Worm (Caenorhabditis elegans) whole organism, L3 larva: Measurements from ENCODE around the gene H38K22.7.
A peak's percentile ranks its signal among the peaks of the same experiment; 100 is the strongest.

Experiments used
- R02D3.7 ChIP-seq: fragments of 150-350 bp; optimal IDR thresholded peaks from 2 replicates; lab custom pipeline; 2014; ENCODE audit warnings: missing biosample characterization, missing genetic modification characterization
- ZK546.5 ChIP-seq: sonication (generic microtip); optimal IDR thresholded peaks from 2 replicates; lab custom pipeline; 2017; ENCODE audit warnings: missing biosample characterization, missing genetic modification characterization
- aly-2 ChIP-seq: fragments of 150-350 bp; optimal IDR thresholded peaks from 2 replicates; lab custom pipeline; 2014; ENCODE audit warnings: missing biosample characterization, missing genetic modification characterization
- ceh-28 ChIP-seq: fragments of 150-350 bp; optimal IDR thresholded peaks from 2 replicates; lab custom pipeline; 2014; ENCODE audit warnings: missing biosample characterization, missing genetic modification reagents, missing genetic modification characterization
- ceh-82 ChIP-seq: fragments of 150-350 bp; optimal IDR thresholded peaks from 2 replicates; lab custom pipeline; 2014; ENCODE audit warnings: missing biosample characterization, missing genetic modification characterization
- daf-12 ChIP-seq: fragments of 150-350 bp; optimal IDR thresholded peaks from 2 replicates; lab custom pipeline; 2014; ENCODE audit warnings: missing biosample characterization, missing genetic modification reagents, missing genetic modification characterization
- egl-27 ChIP-seq: sonication (generic microtip); optimal IDR thresholded peaks from 4 replicates; lab custom pipeline; 2017; ENCODE audit warnings: missing biosample characterization, missing genetic modification reagents, missing genetic modification characterization
- egl-5 ChIP-seq: fragments of 150-350 bp; optimal IDR thresholded peaks from 2 replicates; lab custom pipeline; 2017; ENCODE audit warnings: missing biosample characterization, missing genetic modification reagents, missing genetic modification characterization, inconsistent platforms
- elt-2 ChIP-seq: sonication (generic microtip); optimal IDR thresholded peaks from 2 replicates; lab custom pipeline; 2016; ENCODE audit warnings: missing genetic modification reagents, mild to moderate bottlenecking, missing genetic modification characterization, missing compliant biosample characterization
- elt-3 ChIP-seq, 3 experiments: fragments of 150-350 bp in 1 of 3; sonication (generic microtip) in 2 of 3; optimal IDR thresholded peaks; 2 replicates in 2 of 3; 4 replicates in 1 of 3; lab custom pipeline; 2014 to 2017; ENCODE audit warnings: missing biosample characterization in 3 of 3, missing genetic modification characterization in 3 of 3
- eor-1 ChIP-seq, 2 experiments: fragments of 150-350 bp; optimal IDR thresholded peaks; 2 replicates each; lab custom pipeline; 2014 to 2018; ENCODE audit warnings: missing biosample characterization in 2 of 2, missing genetic modification characterization in 2 of 2
- fkh-10 ChIP-seq: sonication (generic microtip); optimal IDR thresholded peaks from 2 replicates; lab custom pipeline; 2017; ENCODE audit warnings: missing biosample characterization, missing genetic modification reagents, missing genetic modification characterization
- fkh-2 ChIP-seq: fragments of 150-350 bp; optimal IDR thresholded peaks from 2 replicates; lab custom pipeline; 2014; ENCODE audit warnings: missing biosample characterization, missing genetic modification reagents, missing genetic modification characterization
- hmg-11 ChIP-seq: sonication (generic microtip); optimal IDR thresholded peaks from 2 replicates; lab custom pipeline; 2016; ENCODE audit warnings: missing genetic modification characterization, missing compliant biosample characterization
- lin-15B ChIP-seq: fragments of 150-350 bp; optimal IDR thresholded peaks from 2 replicates; lab custom pipeline; 2014; ENCODE audit warnings: missing biosample characterization, missing genetic modification characterization
- lin-39 ChIP-seq: fragments of 150-350 bp; optimal IDR thresholded peaks from 2 replicates; lab custom pipeline; 2018; ENCODE audit warnings: missing biosample characterization, missing genetic modification reagents, missing genetic modification characterization
- lsy-12 ChIP-seq: sonication (generic microtip); optimal IDR thresholded peaks from 2 replicates; lab custom pipeline; 2016; ENCODE audit warnings: mild to moderate bottlenecking, missing genetic modification characterization, missing compliant biosample characterization
- mml-1 ChIP-seq: fragments of 150-350 bp; sonication (generic microtip); optimal IDR thresholded peaks from 3 replicates; lab custom pipeline; 2014; ENCODE audit warnings: missing biosample characterization, missing genetic modification characterization
- nfya-1 ChIP-seq: sonication (generic microtip); optimal IDR thresholded peaks from 2 replicates; lab custom pipeline; 2017; ENCODE audit warnings: missing genetic modification characterization, mild to moderate bottlenecking, missing compliant biosample characterization, antibody characterized with exemption, moderate library complexity; ENCODE audit not compliant: insufficient read depth
- nhr-12 ChIP-seq: fragments of 150-350 bp; optimal IDR thresholded peaks from 2 replicates; lab custom pipeline; 2014; ENCODE audit warnings: missing biosample characterization, missing genetic modification characterization
- nhr-23 ChIP-seq: fragments of 150-350 bp; optimal IDR thresholded peaks from 2 replicates; lab custom pipeline; 2014; ENCODE audit warnings: missing biosample characterization, missing genetic modification reagents, missing genetic modification characterization
- nhr-237 ChIP-seq: fragments of 150-350 bp; optimal IDR thresholded peaks from 2 replicates; lab custom pipeline; 2014; ENCODE audit warnings: missing biosample characterization, missing genetic modification characterization
- nhr-25 ChIP-seq: sonication (generic microtip); optimal IDR thresholded peaks from 2 replicates; lab custom pipeline; 2017; ENCODE audit warnings: missing biosample characterization, missing genetic modification characterization
- nhr-28 ChIP-seq: fragments of 150-350 bp; optimal IDR thresholded peaks from 2 replicates; lab custom pipeline; 2014; ENCODE audit warnings: missing biosample characterization, missing genetic modification characterization
- nhr-43 ChIP-seq: sonication (generic microtip); optimal IDR thresholded peaks from 2 replicates; lab custom pipeline; 2016; ENCODE audit warnings: mild to moderate bottlenecking, missing genetic modification characterization, missing compliant biosample characterization; ENCODE audit not compliant: poor library complexity, severe bottlenecking
- nhr-76 ChIP-seq: fragments of 150-350 bp; sonication (generic microtip); optimal IDR thresholded peaks from 5 replicates; lab custom pipeline; 2014; ENCODE audit warnings: missing biosample characterization, missing genetic modification characterization
- pha-4 ChIP-seq: fragments of 150-350 bp; optimal IDR thresholded peaks from 2 replicates; lab custom pipeline; 2014; ENCODE audit warnings: missing biosample characterization, missing genetic modification reagents, missing genetic modification characterization
- pqm-1 ChIP-seq: fragments of 150-350 bp; optimal IDR thresholded peaks from 2 replicates; lab custom pipeline; 2017; ENCODE audit warnings: missing biosample characterization, missing genetic modification characterization, inconsistent platforms
- sea-2 ChIP-seq: fragments of 150-350 bp; sonication (generic microtip); optimal IDR thresholded peaks from 4 replicates; lab custom pipeline; 2014; ENCODE audit warnings: missing biosample characterization, missing genetic modification reagents, missing genetic modification characterization
- skn-1 ChIP-seq: fragments of 150-350 bp; optimal IDR thresholded peaks from 2 replicates; lab custom pipeline; 2014; ENCODE audit warnings: missing biosample characterization, missing genetic modification characterization
- snpc-4 ChIP-seq: fragments of 150-350 bp; optimal IDR thresholded peaks from 2 replicates; lab custom pipeline; 2014; ENCODE audit warnings: missing biosample characterization, missing genetic modification characterization
- tbx-2 ChIP-seq: sonication (generic microtip); optimal IDR thresholded peaks from 2 replicates; lab custom pipeline; 2016; ENCODE audit warnings: mild to moderate bottlenecking, missing genetic modification characterization, missing compliant biosample characterization
- unc-62 ChIP-seq: fragments of 150-350 bp; sonication (generic microtip); optimal IDR thresholded peaks from 4 replicates; lab custom pipeline; 2014; ENCODE audit warnings: missing biosample characterization, missing genetic modification reagents, missing genetic modification characterization
- ztf-4 ChIP-seq: fragments of 150-350 bp; optimal IDR thresholded peaks from 2 replicates; lab custom pipeline; 2014; ENCODE audit warnings: missing biosample characterization, missing genetic modification characterization

H38K22.7 gene

DNA sequence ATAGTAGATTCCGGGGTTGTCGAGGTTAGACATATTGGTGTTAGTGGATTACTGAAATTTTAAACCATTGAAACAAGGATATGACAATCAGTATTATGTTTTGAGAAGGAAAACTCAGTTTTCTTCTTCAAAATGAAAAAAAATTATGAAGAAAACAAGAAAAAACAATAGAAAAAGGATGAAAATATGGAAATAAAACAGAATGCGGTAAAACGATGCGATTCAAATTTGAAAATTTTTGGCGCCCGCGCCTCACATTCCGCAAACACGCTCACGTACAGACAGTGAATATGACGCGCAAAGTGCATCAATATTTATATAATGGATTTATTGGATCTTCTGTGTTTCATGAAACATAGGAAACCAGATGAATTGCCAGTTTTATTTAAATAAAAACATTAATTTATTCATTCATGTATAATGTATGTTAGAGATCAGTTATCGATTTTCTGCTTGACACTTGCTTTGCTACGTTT is 30.2 kb upstream of the H38K22.7 start, which contains the start of gene mcm-5:
TSS of gene mcm-5 (minus strand) at position 51 of the 476 bp plus-strand sequence.
- TF ChIP-seq nhr-237 (tag; lab: Kevin White, UChicago) = no peak
- peak; percentile 36 for TF ChIP-seq nhr-25
- TF ChIP-seq pqm-1 (tag; lab: Kevin White, UChicago) = no peak
- no peak for TF ChIP-seq ceh-82 (tag; lab: Kevin White, UChicago)
- TF ChIP-seq nhr-76 = no peak
- no peak for TF ChIP-seq elt-2
- peak; percentile 50 for TF ChIP-seq lin-15B (tag; lab: Kevin White, UChicago)
- no peak for TF ChIP-seq snpc-4 (tag; lab: Kevin White, UChicago)
- no peak for TF ChIP-seq daf-12 (tag; lab: Kevin White, UChicago)
- TF ChIP-seq lin-39 = peak; percentile 37
- TF ChIP-seq hmg-11 (tag; lab: Kevin White, UChicago) = peak; percentile 50
- TF ChIP-seq fkh-2 (tag; lab: Kevin White, UChicago) = no peak
- TF ChIP-seq mml-1 (tag; lab: Kevin White, UChicago) = no peak
- peak; percentile 31 for TF ChIP-seq nhr-23
- TF ChIP-seq pha-4 = peak; percentile 69
- no peak for TF ChIP-seq ZK546.5 (tag; lab: Kevin White, UChicago)
- TF ChIP-seq ceh-28 (tag; lab: Kevin White, UChicago) = peak; percentile 26
- peak; percentile 56 for TF ChIP-seq nfya-1 (tag; lab: Kevin White, UChicago)

DNA sequence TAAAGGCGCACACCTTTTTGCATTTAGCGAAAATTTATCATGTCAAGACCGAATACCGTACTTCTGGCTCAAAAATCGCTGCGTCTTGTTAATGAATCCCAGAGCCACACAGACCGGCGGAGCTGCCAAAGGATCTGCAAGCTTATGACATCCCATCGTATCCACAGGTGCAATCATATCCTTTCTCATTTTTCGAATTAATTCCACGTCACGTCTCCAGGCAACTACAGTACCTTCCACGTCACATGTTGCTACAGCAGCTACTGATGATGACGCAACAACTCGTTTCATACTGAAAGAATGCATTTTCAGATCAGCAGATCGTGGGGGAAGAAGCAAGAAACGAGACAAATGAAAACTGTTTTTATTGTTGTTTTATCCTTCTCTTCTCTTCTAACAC is 28.4 kb upstream of the H38K22.7 start, which contains the start of gene R10E4.6:
TSS of gene R10E4.6 (plus strand) at position 301 of the 400 bp plus-strand sequence.
- no peak for TF ChIP-seq nhr-28 (tag; lab: Kevin White, UChicago)
- TF ChIP-seq ZK546.5 (tag; lab: Kevin White, UChicago) = no peak
- TF ChIP-seq ztf-4 (tag; lab: Kevin White, UChicago) = no peak
- no peak for TF ChIP-seq lsy-12 (tag; lab: Kevin White, UChicago)
- no peak for TF ChIP-seq fkh-10 (GFP tag; lab: Kevin White, UChicago)
- TF ChIP-seq aly-2 (tag; lab: Kevin White, UChicago) = no peak
- no peak for TF ChIP-seq pqm-1 (tag; lab: Kevin White, UChicago)
- TF ChIP-seq nhr-237 (tag; lab: Kevin White, UChicago) = no peak
- no peak for TF ChIP-seq lin-39
- TF ChIP-seq eor-1 (tag; optimal IDR thresholded peaks at IDR 0.05; lab: Kevin White, UChicago) = no peak
- TF ChIP-seq egl-5 (tag; lab: Kevin White, UChicago) = no peak
- no peak for TF ChIP-seq nhr-43 (tag; lab: Kevin White, UChicago)
- TF ChIP-seq skn-1 = no peak
- TF ChIP-seq sea-2 = no peak
- TF ChIP-seq elt-2 = no peak
- TF ChIP-seq R02D3.7 (tag; lab: Kevin White, UChicago) = no peak
- TF ChIP-seq unc-62 (GFP tag; lab: Kevin White, UChicago) = no peak
- TF ChIP-seq egl-27 (tag; lab: Kevin White, UChicago) = no peak
- TF ChIP-seq, all 47 proteins: peak for 0

DNA sequence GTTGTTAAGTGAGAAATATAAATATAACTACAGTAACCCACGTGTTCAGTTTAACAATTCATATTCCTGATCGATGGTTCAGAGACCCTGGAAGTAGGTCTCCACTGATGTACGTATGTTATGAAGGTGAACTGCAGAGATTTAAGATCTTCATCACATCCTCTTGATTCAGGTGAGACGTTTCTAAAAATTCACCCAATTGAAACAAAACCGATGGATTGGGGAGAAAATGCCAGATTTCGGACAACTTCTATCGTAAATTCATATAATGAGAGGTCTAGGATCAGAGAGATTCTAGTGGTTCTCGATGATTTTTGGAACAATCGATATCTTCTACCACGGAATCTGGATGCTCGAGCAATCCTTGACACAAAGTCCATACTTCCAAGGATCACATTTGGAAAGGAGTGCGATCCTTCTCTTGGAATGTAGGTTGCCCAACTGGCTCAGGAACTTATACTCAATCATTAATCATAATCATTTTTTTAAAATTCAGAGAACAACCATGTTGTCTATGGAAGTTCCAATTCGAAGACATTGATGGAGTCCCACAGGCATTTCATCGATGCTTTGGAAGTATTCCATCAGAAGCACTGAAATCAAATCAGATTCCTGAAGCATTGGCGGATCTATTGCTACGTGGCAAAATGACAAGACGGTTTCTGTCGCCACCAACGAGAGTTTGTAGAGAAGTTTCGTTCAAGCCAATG is 27.2 kb upstream of the H38K22.7 start, which contains the start of the genes nth-1 and R10E4.7:
TSS of gene nth-1 (minus strand) at position 101 of the 710 bp plus-strand sequence.
TSS of gene R10E4.7 (plus strand) at position 660 of the 710 bp plus-strand sequence.
- TF ChIP-seq tbx-2 (tag; lab: Kevin White, UChicago) = no peak
- TF ChIP-seq lsy-12 (tag; lab: Kevin White, UChicago) = no peak
- TF ChIP-seq lin-15B (tag; lab: Kevin White, UChicago) = no peak
- TF ChIP-seq nhr-25 = no peak
- no peak for TF ChIP-seq skn-1
- TF ChIP-seq egl-5 (tag; lab: Kevin White, UChicago) = no peak
- no peak for TF ChIP-seq R02D3.7 (tag; lab: Kevin White, UChicago)
- no peak for TF ChIP-seq ceh-28 (tag; lab: Kevin White, UChicago)
- TF ChIP-seq hmg-11 (tag; lab: Kevin White, UChicago) = no peak
- TF ChIP-seq elt-3 (tag; optimal IDR thresholded peaks at IDR 0.05; lab: Kevin White, UChicago) = no peak
- TF ChIP-seq pqm-1 (tag; lab: Kevin White, UChicago) = no peak
- TF ChIP-seq pha-4 = no peak
- TF ChIP-seq nhr-12 (tag; lab: Kevin White, UChicago) = no peak
- TF ChIP-seq ceh-82 (tag; lab: Kevin White, UChicago) = no peak
- no peak for TF ChIP-seq snpc-4 (tag; lab: Kevin White, UChicago)
